Worm (Caenorhabditis elegans) whole organism, midembryonic: Measurements from ENCODE around the gene sqv-3.

Experiments used
- T22C8.4 ChIP-seq: fragments of 200-800 bp; sonication (Bioruptor generic); IDR thresholded peaks from 2 replicates; pipeline ENCODE4 v1.3.6; 2022; ENCODE audit warnings: missing genetic modification characterization, missing compliant biosample characterization
- cog-1 ChIP-seq: sonication (generic microtip); optimal IDR thresholded peaks from 2 replicates; lab custom pipeline; 2016; ENCODE audit warnings: missing genetic modification characterization, missing compliant biosample characterization
- flt-1 ChIP-seq: fragments of 200-800 bp; sonication (Bioruptor generic); IDR thresholded peaks from 2 replicates; pipeline ENCODE4 v1.3.6; 2022; ENCODE audit warnings: missing genetic modification characterization, missing compliant biosample characterization
- klf-2 ChIP-seq: fragments of 200-800 bp; sonication (Bioruptor generic); conservative IDR thresholded peaks from 2 replicates; pipeline ENCODE4 v1.3.6; 2022; ENCODE audit warnings: missing genetic modification reagents, missing genetic modification characterization, missing compliant biosample characterization
- med-1 ChIP-seq: sonication (generic microtip); optimal IDR thresholded peaks from 2 replicates; lab custom pipeline; 2017; ENCODE audit warnings: missing genetic modification characterization, mild to moderate bottlenecking, missing compliant biosample characterization, antibody characterized with exemption, missing genetic modification reagents; ENCODE audit not compliant: insufficient read depth
- ref-1 ChIP-seq: fragments of 200-800 bp; sonication (Bioruptor generic); conservative IDR thresholded peaks from 2 replicates; pipeline ENCODE4 v1.3.6; 2022; ENCODE audit warnings: missing genetic modification reagents, missing genetic modification characterization, missing compliant biosample characterization
- tab-1 ChIP-seq: fragments of 200-800 bp; sonication (Bioruptor generic); IDR thresholded peaks from 2 replicates; pipeline ENCODE4 v1.3.6; 2022; ENCODE audit warnings: missing genetic modification characterization, missing compliant biosample characterization
- ztf-23 ChIP-seq: fragments of 200-800 bp; sonication (Bioruptor generic); IDR thresholded peaks from 2 replicates; pipeline ENCODE4 v1.3.6; 2022; ENCODE audit warnings: missing genetic modification reagents, missing genetic modification characterization, missing compliant biosample characterization
- ztf-29 ChIP-seq: fragments of 200-800 bp; sonication (Bioruptor generic); IDR thresholded peaks from 2 replicates; pipeline ENCODE4 v1.3.6; 2022; ENCODE audit warnings: missing genetic modification reagents, missing genetic modification characterization, missing compliant biosample characterization

The sqv-3 gene

DNA sequence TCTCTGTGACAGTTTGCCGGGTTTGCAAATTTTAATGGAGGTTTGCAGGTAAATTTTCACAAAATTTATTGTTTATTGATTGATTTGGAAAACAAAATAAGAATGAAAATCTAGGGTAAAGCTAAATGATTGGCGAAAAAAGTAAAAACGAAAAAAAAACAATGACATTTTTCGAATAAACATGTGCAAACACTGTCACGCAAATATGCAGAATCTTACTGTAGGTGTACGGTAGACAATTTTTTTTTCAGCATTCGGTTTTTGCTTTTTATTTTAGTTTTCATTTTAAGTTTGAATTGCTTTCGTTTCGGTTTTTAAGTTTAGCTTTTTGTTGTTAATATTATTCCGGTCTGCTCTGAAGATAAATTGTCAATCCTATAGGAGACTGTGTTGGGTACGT, 37.7 kb upstream of the sqv-3 start:
- no peak for TF ChIP-seq med-1 (GFP tag; lab: Kevin White, UChicago)
- no peak for TF ChIP-seq ztf-23 (GFP tag; lab: Robert Waterston, UW)
- TF ChIP-seq tab-1 = no peak
- no peak for TF ChIP-seq ref-1
- TF ChIP-seq ztf-29 (GFP tag; lab: Robert Waterston, UW) = no peak
- TF ChIP-seq T22C8.4 (GFP tag; lab: Robert Waterston, UW) = no peak
- no peak for TF ChIP-seq cog-1 (tag; lab: Kevin White, UChicago)
- no peak for TF ChIP-seq klf-2
- TF ChIP-seq flt-1 (GFP tag; lab: Robert Waterston, UW) = no peak

DNA sequence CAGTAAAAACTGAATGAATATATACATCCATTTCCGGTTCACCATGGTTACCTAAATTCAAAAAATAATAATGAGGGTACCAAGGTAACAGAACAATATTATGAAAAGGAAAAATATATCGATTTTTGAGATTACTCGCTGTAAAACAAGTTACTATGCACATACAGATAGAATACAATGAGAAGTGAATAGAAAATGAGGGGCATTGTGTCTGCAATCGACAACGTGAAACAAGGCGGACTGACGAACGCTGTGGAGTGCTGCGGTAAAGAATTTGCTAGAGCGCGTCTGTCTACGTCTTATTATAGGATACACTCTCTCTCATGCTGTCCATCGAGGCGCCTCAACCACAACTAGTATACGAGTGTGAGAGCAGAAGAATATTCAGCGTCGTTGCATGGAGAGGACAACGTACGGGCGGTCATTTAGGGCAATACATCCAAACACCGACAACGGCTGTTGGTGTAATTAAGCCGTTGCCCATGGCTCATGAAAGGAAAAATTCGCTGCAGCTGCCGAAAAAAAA, 37.0 kb upstream of the sqv-3 start, which contains the start of gene cnx-1:
Gene cnx-1 (minus strand): TSS at position 51 of the 526 bp plus-strand sequence.
- peak; percentile 42; the same call in 1 of the 2 replicates for TF ChIP-seq flt-1 (GFP tag; lab: Robert Waterston, UW)
- peak; percentile 68; the same call in 1 of the 2 replicates for TF ChIP-seq tab-1
- no peak for TF ChIP-seq ztf-29 (GFP tag; lab: Robert Waterston, UW)

DNA sequence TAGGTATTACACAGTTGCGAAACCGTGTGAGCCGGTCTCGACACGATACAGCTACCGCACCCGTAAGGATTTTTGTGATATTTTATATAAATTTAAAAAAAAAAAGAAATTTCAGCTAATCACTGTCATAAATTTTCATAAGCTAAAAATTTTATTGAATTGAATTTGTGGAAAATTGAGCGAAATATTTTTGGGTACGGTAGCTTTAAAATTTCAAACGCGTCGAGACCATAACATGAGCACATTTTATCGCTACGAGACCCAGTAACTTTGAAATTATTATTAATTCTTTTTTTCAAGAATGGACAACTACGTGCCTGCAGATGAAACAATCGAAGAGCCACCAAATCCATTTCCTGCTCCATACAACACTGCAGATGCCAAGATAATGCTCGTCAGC, 33.0 kb upstream of the sqv-3 start, which contains the start of gene ZK632.14:
Gene ZK632.14 (plus strand): TSS at position 301 of the 400 bp plus-strand sequence.
- TF ChIP-seq tab-1 (no peak), T22C8.4 (GFP tag; lab: Robert Waterston, UW) (no peak), ztf-29 (GFP tag; lab: Robert Waterston, UW) (no peak), ztf-23 (GFP tag; lab: Robert Waterston, UW) (no peak), flt-1 (GFP tag; lab: Robert Waterston, UW) (no peak), ref-1 (no peak), cog-1 (tag; lab: Kevin White, UChicago) (no peak), med-1 (GFP tag; lab: Kevin White, UChicago) (no peak), klf-2 (no peak)

DNA sequence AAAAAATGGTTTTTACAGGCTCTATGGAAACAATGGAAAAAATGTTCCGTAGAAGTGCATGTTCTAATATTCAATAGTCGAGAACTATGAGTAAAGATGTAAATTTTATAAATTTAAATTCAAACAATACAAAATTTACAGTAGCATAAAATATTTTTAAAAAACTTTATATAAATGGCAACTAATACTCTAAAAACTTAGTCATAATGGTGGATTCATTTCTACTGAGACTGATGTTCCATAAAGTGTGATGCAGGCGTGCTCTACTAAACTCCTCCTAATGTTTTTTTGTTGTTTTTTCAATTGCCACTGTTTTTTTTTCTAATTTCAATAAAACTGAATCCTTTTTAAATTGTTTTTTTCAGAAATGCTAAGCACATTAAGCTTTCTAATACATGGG, 28.0 kb upstream of the sqv-3 start, which contains the start of gene gtap-2:
Gene gtap-2 (plus strand): TSS at position 366 of the 400 bp plus-strand sequence.
- TF ChIP-seq klf-2 = no peak
- TF ChIP-seq ztf-29 (GFP tag; lab: Robert Waterston, UW) = no peak
- no peak for TF ChIP-seq cog-1 (tag; lab: Kevin White, UChicago)
- TF ChIP-seq T22C8.4 (GFP tag; lab: Robert Waterston, UW) = no peak
- no peak for TF ChIP-seq flt-1 (GFP tag; lab: Robert Waterston, UW)
- no peak for TF ChIP-seq ref-1
- no peak for TF ChIP-seq tab-1
- TF ChIP-seq ztf-23 (GFP tag; lab: Robert Waterston, UW) = no peak
- no peak for TF ChIP-seq med-1 (GFP tag; lab: Kevin White, UChicago)

DNA sequence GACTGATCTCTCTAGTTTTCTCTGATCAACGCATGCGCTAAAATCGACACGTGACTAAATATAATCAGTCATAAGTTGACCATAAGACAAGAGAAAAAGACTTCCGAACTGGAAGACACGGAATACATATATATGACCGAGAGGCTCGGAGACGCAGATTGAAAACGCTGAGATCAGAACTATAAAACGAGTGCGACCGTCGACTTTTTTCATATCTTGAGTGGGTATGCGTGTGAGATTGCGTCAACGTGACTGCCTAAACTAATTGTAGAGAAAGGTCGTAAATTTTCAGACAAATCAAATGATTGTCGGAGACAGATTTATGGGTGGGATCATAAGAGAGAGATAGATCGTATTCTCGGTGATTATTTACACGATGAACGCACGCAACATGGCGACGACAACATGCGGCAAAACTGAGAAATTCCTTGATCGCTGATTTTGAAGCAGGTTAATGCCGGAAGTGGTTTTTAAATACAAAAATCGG, 27.4 kb upstream of the sqv-3 start:
- TF ChIP-seq med-1 (GFP tag; lab: Kevin White, UChicago) (no peak), ref-1 (no peak), cog-1 (tag; lab: Kevin White, UChicago) (no peak), flt-1 (GFP tag; lab: Robert Waterston, UW) (no peak), ztf-29 (GFP tag; lab: Robert Waterston, UW) (no peak), T22C8.4 (GFP tag; lab: Robert Waterston, UW) (no peak), ztf-23 (GFP tag; lab: Robert Waterston, UW) (no peak), tab-1 (no peak), klf-2 (no peak)

DNA sequence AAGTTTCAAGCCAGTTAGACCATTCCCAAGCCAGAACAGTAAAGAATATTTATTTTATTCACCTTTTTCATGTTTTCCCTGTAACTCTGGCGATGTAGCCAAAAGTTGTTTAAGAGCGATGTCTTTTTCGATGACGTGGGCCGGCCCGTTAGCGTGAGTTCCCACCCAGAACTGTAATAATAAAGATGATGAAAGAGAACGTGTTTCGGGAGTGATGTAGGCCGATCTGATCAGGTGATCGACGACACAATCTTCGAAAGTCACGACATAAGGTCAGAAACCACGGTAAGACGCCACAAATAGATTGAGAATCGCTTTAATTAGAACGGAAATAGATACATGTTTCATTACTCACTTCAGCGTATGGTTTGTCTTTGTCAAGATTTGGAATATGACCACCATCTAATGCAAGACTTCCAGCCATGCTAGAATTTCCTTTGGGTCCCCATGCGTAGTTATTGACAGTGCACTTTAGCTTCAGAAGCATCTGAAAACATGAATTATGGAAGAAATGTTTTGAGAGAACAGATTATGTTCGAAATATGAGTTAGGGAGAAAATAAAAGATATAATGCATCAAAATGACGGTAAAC, 26.9 kb upstream of the sqv-3 start, which contains the start of gene ZK632.4:
Gene ZK632.4 (minus strand): TSS at position 487 of the 592 bp plus-strand sequence.
- TF ChIP-seq cog-1 (tag; lab: Kevin White, UChicago) (no peak), ztf-23 (GFP tag; lab: Robert Waterston, UW) (no peak), T22C8.4 (GFP tag; lab: Robert Waterston, UW) (no peak)

DNA sequence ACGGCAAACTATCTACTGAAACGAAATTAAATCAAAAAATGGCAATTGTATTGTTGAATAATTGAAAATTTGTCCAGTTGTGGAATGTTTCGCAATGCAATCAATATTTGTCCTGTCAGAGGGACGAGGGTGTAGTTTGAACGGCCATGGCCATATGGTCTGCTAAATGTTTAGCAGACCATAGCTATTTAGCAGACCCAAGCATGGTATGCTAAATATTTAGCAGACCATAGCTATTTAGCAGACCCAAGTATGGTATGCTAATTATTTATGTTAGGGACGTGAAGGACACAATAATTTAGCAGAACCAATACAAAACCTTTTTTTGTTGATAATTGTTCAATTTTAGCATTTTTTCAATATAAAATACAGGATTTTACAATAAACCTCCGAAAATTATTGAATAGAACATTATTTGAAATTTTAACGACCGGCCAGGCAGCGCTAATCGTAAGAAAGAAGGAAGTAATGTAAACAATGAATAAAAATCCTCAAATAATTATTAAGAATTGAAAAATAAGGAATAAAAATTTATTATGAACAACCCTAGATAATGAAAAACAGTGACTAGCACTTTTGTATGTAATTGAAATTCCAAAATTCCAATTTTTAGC, 24.9 kb upstream of the sqv-3 start, which contains the start of gene riok-3:
Gene riok-3 (minus strand): TSS at position 15 of the 614 bp plus-strand sequence.
- TF ChIP-seq ztf-29 (GFP tag; lab: Robert Waterston, UW) = no peak
- TF ChIP-seq flt-1 (GFP tag; lab: Robert Waterston, UW) = no peak
- no peak for TF ChIP-seq tab-1
- no peak for TF ChIP-seq ref-1

DNA sequence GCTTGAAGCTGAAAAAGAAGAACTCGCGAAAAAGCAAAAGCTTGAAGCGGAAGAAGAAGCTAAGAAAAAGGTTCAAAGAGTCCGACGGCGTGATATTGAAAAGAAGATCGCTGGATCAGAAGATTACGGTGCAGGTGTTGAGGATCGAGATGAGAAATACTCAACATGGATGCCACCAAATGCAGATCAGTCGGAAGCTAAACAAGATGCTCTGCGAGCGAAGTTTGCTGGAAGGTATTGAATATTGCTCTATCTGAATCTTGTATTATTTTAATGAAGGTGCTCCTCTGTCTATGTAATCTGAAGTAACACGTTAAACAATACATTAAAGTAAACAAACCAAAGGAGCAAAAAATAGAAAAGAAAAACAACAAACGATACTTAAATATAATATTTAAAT, 21.9 kb upstream of the sqv-3 start:
- TF ChIP-seq tab-1 = no peak
- TF ChIP-seq T22C8.4 (GFP tag; lab: Robert Waterston, UW) = no peak
- TF ChIP-seq flt-1 (GFP tag; lab: Robert Waterston, UW) = no peak
- TF ChIP-seq klf-2 = no peak

DNA sequence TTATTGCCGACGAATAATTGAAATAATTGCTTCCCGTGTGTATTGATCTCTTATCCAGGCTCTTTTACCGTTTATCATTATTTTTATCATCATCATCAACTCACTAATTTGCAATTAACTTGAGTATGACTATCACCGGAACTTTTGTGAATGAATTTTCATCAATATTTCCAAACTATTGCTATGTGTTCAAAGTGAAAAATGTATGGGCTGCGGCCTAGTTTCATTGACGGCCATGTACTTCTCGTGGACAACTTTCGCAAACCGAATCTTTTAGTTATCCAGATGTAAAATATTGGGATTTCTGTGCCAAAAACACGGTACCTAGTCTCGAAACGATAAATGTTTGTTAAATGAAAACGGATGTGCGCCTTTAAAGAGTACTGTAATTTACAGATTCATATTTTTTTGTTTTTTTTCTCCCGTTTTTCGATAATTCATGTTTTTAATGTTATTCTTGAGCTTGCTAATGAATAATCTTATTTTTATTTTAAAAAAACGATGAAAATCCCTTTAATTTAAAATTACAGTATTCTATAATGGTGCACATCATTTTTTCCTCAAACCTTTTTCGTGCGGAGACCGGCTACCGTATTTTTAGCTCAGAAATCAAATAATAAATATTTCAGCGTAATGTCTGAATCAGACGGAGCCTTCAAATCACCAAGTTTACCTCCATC, 18.5 kb upstream of the sqv-3 start, which contains the start of gene ZK632.2:
Gene ZK632.2 (plus strand): TSS at position 630 of the 680 bp plus-strand sequence.
- TF ChIP-seq ztf-29 (GFP tag; lab: Robert Waterston, UW) (no peak), tab-1 (no peak), flt-1 (GFP tag; lab: Robert Waterston, UW) (no peak), ztf-23 (GFP tag; lab: Robert Waterston, UW) (no peak), cog-1 (tag; lab: Kevin White, UChicago) (no peak)
